Worm (Caenorhabditis elegans) whole organism, L3 larva: Measurements from ENCODE around the gene rec-8.

Experiments used
- ZK546.5 ChIP-seq: sonication (generic microtip); optimal IDR thresholded peaks from 2 replicates; lab custom pipeline; 2017; ENCODE audit warnings: missing biosample characterization, missing genetic modification characterization
- ama-1 ChIP-seq: fragments of 150-350 bp; optimal IDR thresholded peaks from 2 replicates; lab custom pipeline; 2018
- egl-27 ChIP-seq: sonication (generic microtip); optimal IDR thresholded peaks from 4 replicates; lab custom pipeline; 2017; ENCODE audit warnings: missing biosample characterization, missing genetic modification reagents, missing genetic modification characterization
- egl-5 ChIP-seq: fragments of 150-350 bp; optimal IDR thresholded peaks from 2 replicates; lab custom pipeline; 2017; ENCODE audit warnings: missing biosample characterization, missing genetic modification reagents, missing genetic modification characterization, inconsistent platforms
- elt-2 ChIP-seq: sonication (generic microtip); optimal IDR thresholded peaks from 2 replicates; lab custom pipeline; 2016; ENCODE audit warnings: missing genetic modification reagents, mild to moderate bottlenecking, missing genetic modification characterization, missing compliant biosample characterization
- fos-1 ChIP-seq: fragments of 150-350 bp; optimal IDR thresholded peaks from 2 replicates; lab custom pipeline; 2014; ENCODE audit warnings: missing biosample characterization, missing genetic modification characterization
- nfya-1 ChIP-seq: sonication (generic microtip); optimal IDR thresholded peaks from 2 replicates; lab custom pipeline; 2017; ENCODE audit warnings: missing genetic modification characterization, mild to moderate bottlenecking, missing compliant biosample characterization, antibody characterized with exemption, moderate library complexity; ENCODE audit not compliant: insufficient read depth
- nhr-25 ChIP-seq: sonication (generic microtip); optimal IDR thresholded peaks from 2 replicates; lab custom pipeline; 2017; ENCODE audit warnings: missing biosample characterization, missing genetic modification characterization
- nhr-76 ChIP-seq: fragments of 150-350 bp; sonication (generic microtip); optimal IDR thresholded peaks from 5 replicates; lab custom pipeline; 2014; ENCODE audit warnings: missing biosample characterization, missing genetic modification characterization
- pqm-1 ChIP-seq: fragments of 150-350 bp; optimal IDR thresholded peaks from 2 replicates; lab custom pipeline; 2017; ENCODE audit warnings: missing biosample characterization, missing genetic modification characterization, inconsistent platforms

DNA sequence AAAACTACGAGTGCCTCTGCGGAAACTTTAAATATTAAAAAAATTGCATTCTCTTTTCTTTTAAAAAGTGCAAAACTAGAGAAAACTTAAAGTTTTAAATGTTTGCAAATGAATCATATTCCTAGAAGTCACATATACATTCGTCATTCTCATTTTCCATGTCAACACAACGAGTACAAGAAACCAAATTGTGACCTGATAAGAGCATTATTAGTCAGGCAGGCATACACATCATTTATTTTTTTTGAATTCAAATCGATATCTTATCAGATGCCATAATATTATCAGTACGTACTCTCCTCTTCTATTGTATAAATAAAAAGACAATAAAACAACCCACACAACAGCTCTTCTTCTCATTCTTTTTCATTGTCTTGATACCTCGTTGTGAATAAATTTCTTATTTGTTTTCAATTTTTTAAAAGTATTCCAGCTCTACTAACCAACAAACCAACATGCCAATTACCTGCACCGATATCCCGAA, 5.7 kb downstream of the rec-8 start, which contains the start of gene W02A2.9:
- TF ChIP-seq nhr-25 (tag; lab: Kevin White, UChicago) (no peak), ama-1 (lab: Kevin White, UChicago) (no peak), egl-5 (no peak), nfya-1 (tag; lab: Kevin White, UChicago) (no peak), nhr-76 (tag; lab: Kevin White, UChicago) (no peak), elt-2 (peak; percentile 89), ZK546.5 (tag; lab: Kevin White, UChicago) (no peak), pqm-1 (tag; lab: Kevin White, UChicago) (peak; percentile 99), fos-1 (no peak), egl-27 (no peak)
